Fruit fly (Drosophila melanogaster) whole organism, wandering third instar larva: ENCODE results near the gene Gtpx.

Experiments
- Abd-B ChIP-seq: fragments of >200 bp; optimal IDR thresholded peaks from 2 replicates; lab custom pipeline; 2017; ENCODE audit warnings: missing biosample characterization, missing genetic modification characterization
- Dfd ChIP-seq: fragments of >200 bp; optimal IDR thresholded peaks from 2 replicates; lab custom pipeline; 2017; ENCODE audit warnings: missing biosample characterization, missing genetic modification characterization
- Hr78 ChIP-seq: fragments of >200 bp; optimal IDR thresholded peaks from 2 replicates; lab custom pipeline; 2017; ENCODE audit warnings: missing biosample characterization, missing genetic modification characterization
- Mio ChIP-seq: sonication (Bioruptor generic); optimal IDR thresholded peaks from 2 replicates; lab custom pipeline; 2016; ENCODE audit warnings: missing biosample characterization, missing genetic modification characterization
- fru ChIP-seq: fragments of 200-800 bp; sonication (Bioruptor generic); optimal IDR thresholded peaks from 3 replicates; lab custom pipeline; 2016; ENCODE audit warnings: missing biosample characterization, mild to moderate bottlenecking, missing genetic modification characterization
- pan ChIP-seq: fragments of >200 bp; optimal IDR thresholded peaks from 2 replicates; lab custom pipeline; 2017
- usp ChIP-seq: fragments of >200 bp; optimal IDR thresholded peaks from 2 replicates; lab custom pipeline; 2017; ENCODE audit warnings: missing biosample characterization, missing genetic modification characterization

- TF ChIP-seq Dfd (GFP tag; lab: Kevin White, UChicago) (no peak), Mio (GFP tag; lab: Kevin White, UChicago) (no peak), Abd-B (GFP tag; lab: Kevin White, UChicago) (no peak), Hr78 (no peak), usp (GFP tag; lab: Kevin White, UChicago) (no peak), fru (GFP tag; lab: Kevin White, UChicago) (no peak), pan (lab: Kevin White, UChicago) (no peak)
These were observed 23.1 kb downstream of the Gtpx start for dm6 chr3L:3348956-3349824.
